Fruit fly (Drosophila melanogaster) whole organism, adult: ENCODE measurements around the gene NimB1.

Experiments
- CG12768 ChIP-seq: fragments of 200-800 bp; sonication (Bioruptor generic); optimal IDR thresholded peaks from 2 replicates; lab custom pipeline; 2017; ENCODE audit warnings: missing biosample characterization, missing genetic modification characterization, mild to moderate bottlenecking, moderate library complexity, missing genetic modification reagents
- CG14711 ChIP-seq: fragments of 200-800 bp; sonication (Bioruptor generic); optimal IDR thresholded peaks from 2 replicates; lab custom pipeline; 2018; ENCODE audit warnings: missing biosample characterization, mild to moderate bottlenecking, missing genetic modification characterization, moderate library complexity
- CG1620 ChIP-seq: fragments of 200-800 bp; sonication (Bioruptor generic); optimal IDR thresholded peaks from 2 replicates; lab custom pipeline; 2016; ENCODE audit warnings: missing biosample characterization, missing genetic modification characterization
- CG5204 ChIP-seq: fragments of 200-800 bp; sonication (Bioruptor generic); optimal IDR thresholded peaks from 2 replicates; lab custom pipeline; 2016; ENCODE audit warnings: missing biosample characterization, missing genetic modification characterization
- CG7101 ChIP-seq: fragments of 200-800 bp; sonication (Bioruptor generic); optimal IDR thresholded peaks from 2 replicates; lab custom pipeline; 2018; ENCODE audit warnings: missing biosample characterization, mild to moderate bottlenecking, missing genetic modification characterization, moderate library complexity
- Clk ChIP-seq: fragments of 200-800 bp; sonication (Bioruptor generic); optimal IDR thresholded peaks from 2 replicates; lab custom pipeline; 2017; ENCODE audit warnings: missing biosample characterization, missing genetic modification characterization
- Crg-1 ChIP-seq: fragments of 200-800 bp; sonication (Bioruptor generic); optimal IDR thresholded peaks from 2 replicates; lab custom pipeline; 2016; ENCODE audit warnings: missing biosample characterization, missing genetic modification characterization
- Mnt ChIP-seq: fragments of 200-800 bp; sonication (Bioruptor generic); optimal IDR thresholded peaks from 2 replicates; lab custom pipeline; 2016; ENCODE audit warnings: missing biosample characterization, mild to moderate bottlenecking, missing genetic modification characterization
- cnc ChIP-seq, 2 experiments: fragments of >200 bp; optimal IDR thresholded peaks; 2 replicates each; lab custom pipeline; 2017
- kay ChIP-seq: fragments of 200-800 bp; sonication (Bioruptor generic); peaks from one replicate; lab custom pipeline; 2016; ENCODE audit warnings: missing biosample characterization, missing genetic modification characterization, borderline replicate concordance
- ovo ChIP-seq: fragments of 200-800 bp; sonication (Bioruptor generic); optimal IDR thresholded peaks from 2 replicates; lab custom pipeline; 2016; ENCODE audit warnings: missing biosample characterization, missing genetic modification characterization
- pad ChIP-seq: fragments of 200-800 bp; sonication (Bioruptor generic); optimal IDR thresholded peaks from 3 replicates; lab custom pipeline; 2017; ENCODE audit warnings: missing biosample characterization, missing genetic modification characterization, mild to moderate bottlenecking, moderate library complexity, missing genetic modification reagents
- tj ChIP-seq: fragments of 200-800 bp; sonication (Bioruptor generic); optimal IDR thresholded peaks from 3 replicates; lab custom pipeline; 2017; ENCODE audit warnings: missing biosample characterization, mild to moderate bottlenecking, missing genetic modification characterization, moderate library complexity

dm6 chr2L:13979826-13980225 is 16.5 kb downstream of the NimB1 start, which contains the start of gene NimC2:
- no peak for TF ChIP-seq Mnt (GFP tag; lab: Kevin White, UChicago)
- TF ChIP-seq ovo: no peak
- TF ChIP-seq Clk (GFP tag; lab: Kevin White, UChicago): no peak
- TF ChIP-seq kay (GFP tag; lab: Kevin White, UChicago): no peak
- TF ChIP-seq CG14711 (tag; lab: Kevin White, UChicago): no peak
- no peak for TF ChIP-seq tj (GFP tag; lab: Kevin White, UChicago)
- TF ChIP-seq cnc (optimal IDR thresholded peaks at IDR 0.05; lab: Kevin White, UChicago): no peak
- no peak for TF ChIP-seq CG1620
- no peak for TF ChIP-seq pad (GFP tag; lab: Kevin White, UChicago)
- no peak for TF ChIP-seq Crg-1 (GFP tag; lab: Kevin White, UChicago)
- TF ChIP-seq CG12768 (GFP tag; lab: Kevin White, UChicago): no peak
- no peak for TF ChIP-seq CG5204 (GFP tag; lab: Kevin White, UChicago)
- no peak for TF ChIP-seq CG7101 (tag; lab: Kevin White, UChicago)
